Worm (Caenorhabditis elegans) whole organism, midembryonic: Measurements from ENCODE around the gene C36C5.12.

Experiments used
- T22C8.4 ChIP-seq: fragments of 200-800 bp; sonication (Bioruptor generic); IDR thresholded peaks from 2 replicates; pipeline ENCODE4 v1.3.6; 2022; ENCODE audit warnings: missing genetic modification characterization, missing compliant biosample characterization
- cog-1 ChIP-seq: sonication (generic microtip); optimal IDR thresholded peaks from 2 replicates; lab custom pipeline; 2016; ENCODE audit warnings: missing genetic modification characterization, missing compliant biosample characterization
- flt-1 ChIP-seq: fragments of 200-800 bp; sonication (Bioruptor generic); IDR thresholded peaks from 2 replicates; pipeline ENCODE4 v1.3.6; 2022; ENCODE audit warnings: missing genetic modification characterization, missing compliant biosample characterization
- klf-2 ChIP-seq: fragments of 200-800 bp; sonication (Bioruptor generic); conservative IDR thresholded peaks from 2 replicates; pipeline ENCODE4 v1.3.6; 2022; ENCODE audit warnings: missing genetic modification reagents, missing genetic modification characterization, missing compliant biosample characterization
- med-1 ChIP-seq: sonication (generic microtip); optimal IDR thresholded peaks from 2 replicates; lab custom pipeline; 2017; ENCODE audit warnings: missing genetic modification characterization, mild to moderate bottlenecking, missing compliant biosample characterization, antibody characterized with exemption, missing genetic modification reagents; ENCODE audit not compliant: insufficient read depth
- ref-1 ChIP-seq: fragments of 200-800 bp; sonication (Bioruptor generic); conservative IDR thresholded peaks from 2 replicates; pipeline ENCODE4 v1.3.6; 2022; ENCODE audit warnings: missing genetic modification reagents, missing genetic modification characterization, missing compliant biosample characterization
- tab-1 ChIP-seq: fragments of 200-800 bp; sonication (Bioruptor generic); IDR thresholded peaks from 2 replicates; pipeline ENCODE4 v1.3.6; 2022; ENCODE audit warnings: missing genetic modification characterization, missing compliant biosample characterization
- ztf-23 ChIP-seq: fragments of 200-800 bp; sonication (Bioruptor generic); IDR thresholded peaks from 2 replicates; pipeline ENCODE4 v1.3.6; 2022; ENCODE audit warnings: missing genetic modification reagents, missing genetic modification characterization, missing compliant biosample characterization
- ztf-29 ChIP-seq: fragments of 200-800 bp; sonication (Bioruptor generic); IDR thresholded peaks from 2 replicates; pipeline ENCODE4 v1.3.6; 2022; ENCODE audit warnings: missing genetic modification reagents, missing genetic modification characterization, missing compliant biosample characterization

Gene C36C5.12

DNA sequence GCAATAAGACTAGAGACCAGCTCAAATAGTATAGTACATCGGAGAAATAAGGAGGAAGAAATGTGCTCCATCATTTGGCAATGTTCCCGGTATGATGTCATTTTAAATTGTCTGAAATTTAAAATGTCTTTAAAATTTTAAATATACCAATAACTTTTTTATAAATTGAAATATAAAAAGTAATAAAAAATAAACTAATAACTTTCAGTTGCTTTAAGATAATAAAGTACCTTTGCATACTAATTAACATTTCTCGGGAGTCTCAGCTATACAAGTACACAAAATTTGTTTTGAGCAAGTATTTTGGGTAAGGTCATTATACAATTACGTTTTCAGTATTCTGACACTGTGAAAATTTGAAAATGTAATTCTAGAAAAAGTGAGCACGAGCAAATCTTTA lies 7.3 kb downstream of the C36C5.12 start, which contains the start of gene srab-6:
srab-6 (minus strand) TSS at position 101 of the 400 bp plus-strand sequence.
- TF ChIP-seq flt-1 (GFP tag; lab: Robert Waterston, UW) (no peak), cog-1 (no peak), T22C8.4 (GFP tag; lab: Robert Waterston, UW) (no peak), ztf-23 (GFP tag; lab: Robert Waterston, UW) (no peak), med-1 (GFP tag; lab: Kevin White, UChicago) (no peak), ztf-29 (no peak), klf-2 (GFP tag; lab: Robert Waterston, UW) (no peak), tab-1 (GFP tag; lab: Robert Waterston, UW) (no peak), ref-1 (GFP tag; lab: Robert Waterston, UW) (no peak)

DNA sequence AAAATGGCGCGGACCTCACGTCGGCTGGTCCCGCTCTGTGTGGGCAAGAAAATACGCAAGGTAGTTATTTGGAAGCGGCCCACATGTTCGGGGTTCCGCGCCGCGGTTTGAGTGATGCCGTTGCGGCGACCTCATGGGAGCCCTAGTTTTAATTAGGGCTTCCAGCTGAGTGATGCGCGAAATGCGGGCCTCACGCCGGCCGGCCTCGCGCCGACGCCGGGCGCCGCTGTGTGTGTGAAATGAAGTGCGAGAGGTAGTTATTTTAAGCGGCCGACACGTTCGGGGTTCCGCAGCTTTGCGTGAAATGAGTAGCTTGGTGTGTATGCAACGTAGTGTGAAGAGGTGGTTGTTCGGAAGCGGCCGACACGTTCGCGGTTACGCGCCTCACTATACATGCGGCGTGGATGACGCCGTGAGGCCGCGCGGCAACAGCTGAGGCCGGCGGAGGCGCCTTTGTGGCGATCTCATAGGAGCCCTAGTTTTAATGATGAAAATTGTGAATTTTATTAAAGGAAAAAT lies 9.2 kb downstream of the C36C5.12 start:
- TF ChIP-seq tab-1 (GFP tag; lab: Robert Waterston, UW) (no peak), klf-2 (GFP tag; lab: Robert Waterston, UW) (no peak), ztf-29 (no peak), med-1 (GFP tag; lab: Kevin White, UChicago) (no peak), ztf-23 (GFP tag; lab: Robert Waterston, UW) (no peak), ref-1 (GFP tag; lab: Robert Waterston, UW) (no peak), flt-1 (GFP tag; lab: Robert Waterston, UW) (no peak), cog-1 (no peak)

DNA sequence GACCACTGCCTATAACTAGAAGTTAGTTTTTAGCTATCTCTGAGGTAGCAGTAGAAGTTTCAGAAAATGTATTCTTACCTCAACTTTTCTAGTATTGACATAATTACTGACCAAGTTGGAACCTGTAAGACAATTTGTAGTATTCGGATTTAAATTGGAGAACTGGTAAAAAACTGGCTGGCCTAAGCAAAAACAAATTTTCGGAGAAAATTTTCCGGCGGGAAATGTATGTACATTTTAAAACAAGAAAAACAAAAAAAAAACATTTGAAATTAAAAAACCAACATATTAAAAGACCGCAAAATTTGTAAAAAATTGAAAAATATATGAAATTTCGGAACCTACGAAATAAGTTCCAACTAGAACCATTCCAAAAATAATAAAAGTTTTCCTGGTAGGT lies 12.2 kb downstream of the C36C5.12 start, which contains the start of gene srab-11:
srab-11 (minus strand) TSS at position 101 of the 400 bp plus-strand sequence.
- TF ChIP-seq klf-2 (GFP tag; lab: Robert Waterston, UW) = no peak
- no peak for TF ChIP-seq flt-1 (GFP tag; lab: Robert Waterston, UW)
- no peak for TF ChIP-seq ref-1 (GFP tag; lab: Robert Waterston, UW)
- no peak for TF ChIP-seq ztf-29
- no peak for TF ChIP-seq ztf-23 (GFP tag; lab: Robert Waterston, UW)
- TF ChIP-seq med-1 (GFP tag; lab: Kevin White, UChicago) = no peak
- no peak for TF ChIP-seq cog-1
- TF ChIP-seq tab-1 (GFP tag; lab: Robert Waterston, UW) = no peak
- no peak for TF ChIP-seq T22C8.4 (GFP tag; lab: Robert Waterston, UW)

DNA sequence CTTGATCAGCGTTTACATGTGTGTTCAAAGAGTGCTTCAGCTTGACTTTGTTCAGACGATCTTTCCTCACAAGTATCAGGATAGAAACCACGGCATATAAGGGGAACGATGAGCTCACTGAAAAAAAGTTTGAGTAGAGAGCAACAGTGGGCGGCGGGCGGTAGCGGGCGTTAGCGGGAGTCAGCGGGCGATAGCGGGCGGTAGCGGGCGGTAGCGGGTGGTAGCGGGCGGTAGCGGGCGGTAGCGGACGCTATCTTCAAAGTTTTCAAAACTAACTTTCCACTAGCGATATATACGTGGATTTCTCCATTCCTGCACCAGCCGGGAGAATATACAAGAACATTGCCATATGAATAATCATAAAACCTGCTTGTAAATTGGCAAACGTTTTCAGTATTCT lies 13.9 kb downstream of the C36C5.12 start:
- no peak for TF ChIP-seq cog-1
- 0 out of 2 replicates have a peak, but pooled peaks have one; percentile 37 for TF ChIP-seq tab-1 (GFP tag; lab: Robert Waterston, UW)
- no peak for TF ChIP-seq ztf-23 (GFP tag; lab: Robert Waterston, UW)
- no peak for TF ChIP-seq T22C8.4 (GFP tag; lab: Robert Waterston, UW)

DNA sequence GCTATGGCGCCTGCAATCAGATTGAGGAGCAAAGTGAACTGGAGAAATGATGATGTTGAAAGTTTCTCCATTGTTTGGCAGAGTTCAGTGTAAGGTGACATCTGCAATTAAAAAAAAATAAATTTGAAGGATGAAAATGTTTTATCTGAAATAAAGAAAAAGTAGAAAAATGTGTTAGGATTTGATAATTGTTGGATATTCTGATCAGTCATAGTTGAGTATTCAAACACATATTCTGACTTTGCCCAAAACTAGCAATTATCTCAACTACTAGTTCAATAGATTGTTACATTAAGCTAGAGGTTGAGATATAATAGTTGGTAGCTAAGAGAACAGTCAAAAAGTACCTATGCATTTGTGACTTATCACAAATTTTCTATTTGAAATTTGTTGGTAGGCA lies 14.7 kb downstream of the C36C5.12 start, which contains the start of gene srab-10:
srab-10 (minus strand) TSS at position 101 of the 400 bp plus-strand sequence.
- TF ChIP-seq ztf-23 (GFP tag; lab: Robert Waterston, UW) (no peak), med-1 (GFP tag; lab: Kevin White, UChicago) (no peak), T22C8.4 (GFP tag; lab: Robert Waterston, UW) (no peak), ref-1 (GFP tag; lab: Robert Waterston, UW) (no peak), tab-1 (GFP tag; lab: Robert Waterston, UW) (no peak), klf-2 (GFP tag; lab: Robert Waterston, UW) (no peak), flt-1 (GFP tag; lab: Robert Waterston, UW) (no peak)

DNA sequence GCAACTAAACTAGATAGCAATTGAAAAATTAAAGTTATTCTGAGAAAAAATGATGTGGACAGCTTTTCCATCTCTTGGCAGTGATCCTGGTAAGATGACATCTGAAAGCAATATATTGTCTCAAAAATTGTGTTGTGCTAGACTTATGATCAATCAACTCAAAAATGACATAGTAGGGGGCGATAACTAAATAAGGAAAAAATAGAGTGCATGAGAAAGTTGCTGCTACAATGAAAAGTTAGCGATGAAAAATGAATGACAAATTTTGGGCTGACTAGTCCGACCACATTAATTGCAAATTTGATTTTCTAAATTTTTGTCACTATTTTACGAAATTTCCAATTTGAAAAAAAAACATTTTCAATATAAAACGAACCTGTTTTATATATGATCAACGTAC lies 18.0 kb downstream of the C36C5.12 start, which contains the start of gene srab-9:
srab-9 (minus strand) TSS at position 101 of the 400 bp plus-strand sequence.
- no peak for TF ChIP-seq T22C8.4 (GFP tag; lab: Robert Waterston, UW)
- no peak for TF ChIP-seq tab-1 (GFP tag; lab: Robert Waterston, UW)
- no peak for TF ChIP-seq cog-1
- TF ChIP-seq ztf-29 = no peak
- TF ChIP-seq flt-1 (GFP tag; lab: Robert Waterston, UW) = no peak
- TF ChIP-seq med-1 (GFP tag; lab: Kevin White, UChicago) = no peak
- no peak for TF ChIP-seq ztf-23 (GFP tag; lab: Robert Waterston, UW)
- TF ChIP-seq ref-1 (GFP tag; lab: Robert Waterston, UW) = no peak
- no peak for TF ChIP-seq klf-2 (GFP tag; lab: Robert Waterston, UW)

DNA sequence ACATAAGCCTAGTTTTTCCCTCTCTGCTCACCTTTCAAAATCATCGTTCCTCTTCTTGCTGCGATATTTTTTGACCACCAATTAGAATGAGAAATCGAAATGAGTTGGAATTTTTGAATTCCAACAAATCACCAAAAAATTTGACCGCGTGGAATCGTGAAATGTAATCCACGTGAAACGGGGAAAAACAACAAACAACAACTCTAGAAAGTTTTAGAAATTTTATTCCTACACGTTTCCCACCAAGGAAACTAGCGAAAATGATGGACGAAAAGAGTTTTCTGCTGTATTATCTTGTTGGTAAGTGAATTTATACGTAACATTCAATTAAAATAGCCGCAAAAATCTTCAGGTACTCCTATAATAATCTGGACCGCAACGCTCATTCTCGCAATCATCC lies 20.7 kb downstream of the C36C5.12 start, which contains the start of the genes irld-3 and F02C9.1:
irld-3 (minus strand) TSS at position 101 of the 400 bp plus-strand sequence.
F02C9.1 (plus strand) TSS at position 216 of the 400 bp plus-strand sequence.
- TF ChIP-seq ref-1 (GFP tag; lab: Robert Waterston, UW) (no peak), klf-2 (GFP tag; lab: Robert Waterston, UW) (no peak), cog-1 (no peak), T22C8.4 (GFP tag; lab: Robert Waterston, UW) (no peak), ztf-29 (no peak), ztf-23 (GFP tag; lab: Robert Waterston, UW) (no peak), med-1 (GFP tag; lab: Kevin White, UChicago) (no peak), tab-1 (GFP tag; lab: Robert Waterston, UW) (no peak), flt-1 (GFP tag; lab: Robert Waterston, UW) (no peak)

DNA sequence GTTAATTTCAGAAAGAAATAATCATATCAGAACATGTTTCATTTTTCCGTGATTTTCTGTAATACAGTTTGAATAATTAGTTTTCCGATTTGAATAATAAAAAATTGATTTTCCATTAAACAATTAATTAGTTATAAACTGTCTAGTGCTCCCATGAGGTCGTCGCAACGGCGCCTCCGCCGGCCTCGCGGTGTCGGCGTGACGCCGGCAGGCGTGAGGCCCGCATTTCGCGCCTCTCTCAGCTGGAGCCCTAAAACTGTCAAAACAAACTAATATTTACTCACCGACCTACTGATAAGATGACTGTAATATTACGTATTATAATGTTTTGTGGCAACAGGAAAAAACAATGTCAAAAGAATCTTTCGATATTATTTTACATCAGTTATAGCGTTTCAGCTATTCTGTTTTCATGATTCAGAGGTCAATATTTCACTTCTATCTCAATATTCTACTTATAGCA lies 25.8 kb downstream of the C36C5.12 start, which contains the start of gene F02C9.2:
F02C9.2 (plus strand) TSS at position 413 of the 463 bp plus-strand sequence.
- TF ChIP-seq med-1 (GFP tag; lab: Kevin White, UChicago) (no peak), flt-1 (GFP tag; lab: Robert Waterston, UW) (no peak), klf-2 (GFP tag; lab: Robert Waterston, UW) (no peak), T22C8.4 (GFP tag; lab: Robert Waterston, UW) (no peak), ztf-23 (GFP tag; lab: Robert Waterston, UW) (no peak), ref-1 (GFP tag; lab: Robert Waterston, UW) (no peak), ztf-29 (no peak), cog-1 (no peak), tab-1 (GFP tag; lab: Robert Waterston, UW) (no peak)

DNA sequence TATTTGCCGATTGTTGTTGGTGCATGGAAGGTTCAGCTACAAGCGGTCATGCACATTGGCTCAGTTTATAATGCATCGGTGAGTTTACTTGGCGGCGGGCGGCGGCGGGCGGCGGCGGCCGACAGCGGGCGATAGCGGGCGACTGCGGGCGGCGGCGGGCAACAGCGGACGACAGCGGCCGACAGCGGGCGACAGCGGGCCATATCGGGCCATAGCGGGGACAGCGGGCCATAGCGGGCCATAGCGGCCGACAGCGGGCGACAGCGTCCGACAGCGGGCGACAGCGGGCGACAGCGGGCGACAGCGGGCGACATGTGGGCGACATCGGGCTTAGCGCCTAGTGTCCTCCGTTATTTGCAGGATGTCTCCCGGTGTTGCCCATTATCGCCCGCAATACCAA lies 27.0 kb downstream of the C36C5.12 start:
- peak; percentile 48; the same call in 1 of the 2 replicates for TF ChIP-seq flt-1 (GFP tag; lab: Robert Waterston, UW)
- TF ChIP-seq ref-1 (GFP tag; lab: Robert Waterston, UW) = no peak
